Worm (Caenorhabditis elegans) whole organism, L4 larva: ENCODE measurements around the gene srd-46.

Experiments
- ctbp-1 ChIP-seq: fragments of 200-800 bp; sonication (Bioruptor generic); IDR thresholded peaks from 2 replicates; pipeline ENCODE4 v1.3.6; 2022; ENCODE audit warnings: missing genetic modification reagents, missing genetic modification characterization, missing compliant biosample characterization
- unc-62 ChIP-seq, 3 experiments: fragments of 150-350 bp in 1 of 3; sonication (generic microtip); optimal IDR thresholded peaks in 2 of 3; peaks in 1 of 3; 1 replicate in 1 of 3; 2 replicates in 2 of 3; lab custom pipeline; 2014 to 2017; ENCODE audit warnings: missing biosample characterization in 3 of 3, missing genetic modification characterization in 3 of 3, missing genetic modification reagents in 3 of 3, missing genotype in 1 of 3
- ztf-7 ChIP-seq: fragments of 150-350 bp; optimal IDR thresholded peaks from 2 replicates; lab custom pipeline; 2014; ENCODE audit warnings: missing biosample characterization, missing genetic modification characterization

The srd-46 gene

DNA sequence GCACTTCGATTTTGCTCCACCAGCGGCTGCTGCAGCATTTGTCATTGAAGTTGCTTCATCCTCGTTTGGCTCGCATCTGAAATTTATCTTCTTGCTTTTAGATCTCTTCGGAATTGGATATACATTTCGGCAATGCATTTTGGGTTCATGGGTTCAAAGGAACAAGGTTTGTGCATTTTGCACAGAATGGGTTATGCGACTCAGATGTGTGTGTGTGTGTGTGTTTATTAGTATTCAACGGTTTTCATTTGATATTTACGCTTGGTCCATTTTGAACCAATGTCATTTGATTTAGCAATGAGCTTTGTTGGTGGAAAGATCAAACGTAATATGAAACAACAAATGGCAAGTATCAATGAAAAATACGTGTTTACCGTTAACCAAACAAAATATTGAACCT is 43.9 kb downstream of the srd-46 start:
- TF ChIP-seq unc-62 (GFP tag; optimal IDR thresholded peaks at IDR 0.05 in 1 of 2; lab: Kevin White, UChicago) = peak in 1 of 2 experiments; percentile 90
- TF ChIP-seq unc-62 (tag; optimal IDR thresholded peaks at IDR 0.05; lab: Kevin White, UChicago) = no peak
- no peak for TF ChIP-seq ctbp-1 (GFP tag; lab: Robert Waterston, UW)

DNA sequence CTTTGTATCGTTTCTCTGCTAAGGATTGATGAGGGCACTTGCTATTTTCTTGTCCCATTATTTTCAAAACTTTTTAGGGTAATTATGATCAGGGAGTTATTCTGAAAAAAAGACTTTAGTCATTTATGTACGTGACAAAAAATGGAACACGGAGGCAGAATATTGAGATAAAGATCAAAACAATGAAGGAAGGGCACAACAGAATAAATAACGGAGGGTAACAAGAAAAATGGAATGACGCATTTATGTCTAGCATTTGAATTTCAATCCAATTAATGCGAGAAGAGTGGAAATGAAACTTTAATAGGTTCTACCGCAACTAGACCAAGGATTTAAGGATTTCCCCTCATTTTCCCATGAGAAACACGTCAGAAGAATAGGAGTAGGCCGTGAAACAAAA is 46.4 kb downstream of the srd-46 start, which contains the start of gene glb-13:
TSS of gene glb-13 (minus strand) at position 101 of the 400 bp plus-strand sequence.
- TF ChIP-seq unc-62 (GFP tag; optimal IDR thresholded peaks at IDR 0.05 in 1 of 2; lab: Kevin White, UChicago) (peak in 1 of 2 experiments; percentile 78), unc-62 (tag; optimal IDR thresholded peaks at IDR 0.05; lab: Kevin White, UChicago) (no peak), ztf-7 (tag; lab: Kevin White, UChicago) (no peak)
